Worm (Caenorhabditis elegans): ENCODE data around the gene coel-1.

ce11 chrX:4284470-4284869 lies 19.0 kb downstream of the coel-1 start:
- TF ChIP-seq ref-1 (GFP tag; conservative IDR thresholded peaks at IDR 0.05) (no peak), flt-1 (GFP tag; IDR thresholded peaks at IDR 0.05) (no peak), ztf-29 (GFP tag; IDR thresholded peaks at IDR 0.05) (no peak), med-1 (GFP tag; optimal IDR thresholded peaks at IDR 0.05; ENCODE audit: insufficient read depth) (no peak)
